Fruit fly (Drosophila melanogaster): ENCODE measurements around the gene Snup.

DNA sequence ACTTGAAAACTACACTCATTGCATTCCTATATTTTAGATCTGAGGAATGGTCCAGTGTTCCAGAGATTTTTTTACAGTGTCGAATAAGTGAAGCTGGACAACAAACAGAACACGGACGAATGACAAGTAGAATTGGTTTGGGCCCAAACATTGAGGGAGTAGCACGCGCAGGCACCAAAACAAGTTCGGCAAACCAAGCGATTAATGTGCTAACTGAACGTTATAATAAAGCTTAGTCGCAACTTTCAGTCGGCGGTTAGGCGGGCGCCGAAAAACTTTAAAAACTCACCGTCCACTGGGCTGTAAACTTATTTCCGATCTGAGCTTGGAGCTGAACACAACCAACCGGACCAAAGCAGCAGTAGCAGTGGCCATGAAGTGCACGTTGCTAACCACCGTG is 6.8 kb upstream of the Snup start, which contains the start of gene CG1143:
- no peak for TF ChIP-seq Myc (optimal IDR thresholded peaks at IDR 0.05)
- no peak for TF ChIP-seq psq (optimal IDR thresholded peaks at IDR 0.05)

Data from Kc167 (cell line).